Worm (Caenorhabditis elegans) whole organism, L3 larva: Measurements from ENCODE around the gene npr-39.

Experiments used
- R02D3.7 ChIP-seq: fragments of 150-350 bp; optimal IDR thresholded peaks from 2 replicates; lab custom pipeline; 2014; ENCODE audit warnings: missing biosample characterization, missing genetic modification characterization
- ZK546.5 ChIP-seq: sonication (generic microtip); optimal IDR thresholded peaks from 2 replicates; lab custom pipeline; 2017; ENCODE audit warnings: missing biosample characterization, missing genetic modification characterization
- aly-2 ChIP-seq: fragments of 150-350 bp; optimal IDR thresholded peaks from 2 replicates; lab custom pipeline; 2014; ENCODE audit warnings: missing biosample characterization, missing genetic modification characterization
- ama-1 ChIP-seq: fragments of 150-350 bp; optimal IDR thresholded peaks from 2 replicates; lab custom pipeline; 2018
- ceh-16 ChIP-seq: sonication (generic microtip); optimal IDR thresholded peaks from 2 replicates; lab custom pipeline; 2017; ENCODE audit warnings: missing biosample characterization, missing genetic modification characterization
- ceh-28 ChIP-seq: fragments of 150-350 bp; optimal IDR thresholded peaks from 2 replicates; lab custom pipeline; 2014; ENCODE audit warnings: missing biosample characterization, missing genetic modification reagents, missing genetic modification characterization
- ceh-82 ChIP-seq: fragments of 150-350 bp; optimal IDR thresholded peaks from 2 replicates; lab custom pipeline; 2014; ENCODE audit warnings: missing biosample characterization, missing genetic modification characterization
- egl-27 ChIP-seq: sonication (generic microtip); optimal IDR thresholded peaks from 4 replicates; lab custom pipeline; 2017; ENCODE audit warnings: missing biosample characterization, missing genetic modification reagents, missing genetic modification characterization
- egl-5 ChIP-seq: fragments of 150-350 bp; optimal IDR thresholded peaks from 2 replicates; lab custom pipeline; 2017; ENCODE audit warnings: missing biosample characterization, missing genetic modification reagents, missing genetic modification characterization, inconsistent platforms
- elt-1 ChIP-seq: fragments of 150-350 bp; optimal IDR thresholded peaks from 2 replicates; lab custom pipeline; 2014; ENCODE audit warnings: missing biosample characterization, missing genetic modification characterization
- elt-2 ChIP-seq: sonication (generic microtip); optimal IDR thresholded peaks from 2 replicates; lab custom pipeline; 2016; ENCODE audit warnings: missing genetic modification reagents, mild to moderate bottlenecking, missing genetic modification characterization, missing compliant biosample characterization
- eor-1 ChIP-seq, 2 experiments: fragments of 150-350 bp; optimal IDR thresholded peaks; 2 replicates each; lab custom pipeline; 2014 to 2018; ENCODE audit warnings: missing biosample characterization in 2 of 2, missing genetic modification characterization in 2 of 2
- fkh-10 ChIP-seq: sonication (generic microtip); optimal IDR thresholded peaks from 2 replicates; lab custom pipeline; 2017; ENCODE audit warnings: missing biosample characterization, missing genetic modification reagents, missing genetic modification characterization
- fkh-2 ChIP-seq: fragments of 150-350 bp; optimal IDR thresholded peaks from 2 replicates; lab custom pipeline; 2014; ENCODE audit warnings: missing biosample characterization, missing genetic modification reagents, missing genetic modification characterization
- fos-1 ChIP-seq: fragments of 150-350 bp; optimal IDR thresholded peaks from 2 replicates; lab custom pipeline; 2014; ENCODE audit warnings: missing biosample characterization, missing genetic modification characterization
- hmg-11 ChIP-seq: sonication (generic microtip); optimal IDR thresholded peaks from 2 replicates; lab custom pipeline; 2016; ENCODE audit warnings: missing genetic modification characterization, missing compliant biosample characterization
- jun-1 ChIP-seq: fragments of 150-350 bp; optimal IDR thresholded peaks from 2 replicates; lab custom pipeline; 2014; ENCODE audit warnings: missing biosample characterization, missing genetic modification reagents, missing genetic modification characterization
- lin-15B ChIP-seq: fragments of 150-350 bp; optimal IDR thresholded peaks from 2 replicates; lab custom pipeline; 2014; ENCODE audit warnings: missing biosample characterization, missing genetic modification characterization
- lin-39 ChIP-seq: fragments of 150-350 bp; optimal IDR thresholded peaks from 2 replicates; lab custom pipeline; 2018; ENCODE audit warnings: missing biosample characterization, missing genetic modification reagents, missing genetic modification characterization
- lsy-12 ChIP-seq: sonication (generic microtip); optimal IDR thresholded peaks from 2 replicates; lab custom pipeline; 2016; ENCODE audit warnings: mild to moderate bottlenecking, missing genetic modification characterization, missing compliant biosample characterization
- mml-1 ChIP-seq: fragments of 150-350 bp; sonication (generic microtip); optimal IDR thresholded peaks from 3 replicates; lab custom pipeline; 2014; ENCODE audit warnings: missing biosample characterization, missing genetic modification characterization
- nhr-11 ChIP-seq: fragments of 150-350 bp; optimal IDR thresholded peaks from 2 replicates; lab custom pipeline; 2014; ENCODE audit warnings: missing biosample characterization, missing genetic modification characterization
- nhr-12 ChIP-seq: fragments of 150-350 bp; optimal IDR thresholded peaks from 2 replicates; lab custom pipeline; 2014; ENCODE audit warnings: missing biosample characterization, missing genetic modification characterization
- nhr-28 ChIP-seq: fragments of 150-350 bp; optimal IDR thresholded peaks from 2 replicates; lab custom pipeline; 2014; ENCODE audit warnings: missing biosample characterization, missing genetic modification characterization
- nhr-67 ChIP-seq: fragments of 150-350 bp; optimal IDR thresholded peaks from 2 replicates; lab custom pipeline; 2014; ENCODE audit warnings: missing biosample characterization, missing genetic modification characterization
- nhr-76 ChIP-seq: fragments of 150-350 bp; sonication (generic microtip); optimal IDR thresholded peaks from 5 replicates; lab custom pipeline; 2014; ENCODE audit warnings: missing biosample characterization, missing genetic modification characterization
- nhr-77 ChIP-seq: fragments of 150-350 bp; optimal IDR thresholded peaks from 2 replicates; lab custom pipeline; 2014; ENCODE audit warnings: missing biosample characterization, missing genetic modification characterization
- pha-4 ChIP-seq: fragments of 150-350 bp; optimal IDR thresholded peaks from 2 replicates; lab custom pipeline; 2014; ENCODE audit warnings: missing biosample characterization, missing genetic modification reagents, missing genetic modification characterization
- pqm-1 ChIP-seq: fragments of 150-350 bp; optimal IDR thresholded peaks from 2 replicates; lab custom pipeline; 2017; ENCODE audit warnings: missing biosample characterization, missing genetic modification characterization, inconsistent platforms
- snpc-4 ChIP-seq: fragments of 150-350 bp; optimal IDR thresholded peaks from 2 replicates; lab custom pipeline; 2014; ENCODE audit warnings: missing biosample characterization, missing genetic modification characterization
- tbx-2 ChIP-seq: sonication (generic microtip); optimal IDR thresholded peaks from 2 replicates; lab custom pipeline; 2016; ENCODE audit warnings: mild to moderate bottlenecking, missing genetic modification characterization, missing compliant biosample characterization
- unc-39 ChIP-seq: sonication (generic microtip); optimal IDR thresholded peaks from 4 replicates; lab custom pipeline; 2017; ENCODE audit warnings: missing biosample characterization, missing genetic modification characterization
- unc-62 ChIP-seq: fragments of 150-350 bp; sonication (generic microtip); optimal IDR thresholded peaks from 4 replicates; lab custom pipeline; 2014; ENCODE audit warnings: missing biosample characterization, missing genetic modification reagents, missing genetic modification characterization
- zag-1 ChIP-seq: fragments of 150-350 bp; optimal IDR thresholded peaks from 2 replicates; lab custom pipeline; 2014; ENCODE audit warnings: missing biosample characterization, missing genetic modification characterization

The npr-39 gene

ce11 chrV:10112187-10112586 lies 45.3 kb downstream of the npr-39 start, which contains the start of gene C08B6.3:
TSS of gene C08B6.3 (minus strand) at chrV:10112287.
- TF ChIP-seq lin-15B (tag; lab: Kevin White, UChicago) (no peak), snpc-4 (tag; lab: Kevin White, UChicago) (no peak), hmg-11 (tag; lab: Kevin White, UChicago) (no peak), nhr-67 (tag; lab: Kevin White, UChicago) (no peak), unc-62 (GFP tag; lab: Kevin White, UChicago) (no peak), mml-1 (tag; lab: Kevin White, UChicago) (no peak), nhr-12 (tag; lab: Kevin White, UChicago) (no peak), R02D3.7 (tag; lab: Kevin White, UChicago) (no peak), nhr-76 (no peak), ZK546.5 (tag; lab: Kevin White, UChicago) (no peak), ceh-28 (no peak), aly-2 (tag; lab: Kevin White, UChicago) (no peak), ceh-16 (tag; lab: Kevin White, UChicago) (no peak), egl-27 (tag; lab: Kevin White, UChicago) (no peak), tbx-2 (tag; lab: Kevin White, UChicago) (no peak), ama-1 (lab: Kevin White, UChicago) (no peak), lin-39 (tag; lab: Kevin White, UChicago) (no peak), fkh-2 (tag; lab: Kevin White, UChicago) (no peak), nhr-11 (tag; lab: Kevin White, UChicago) (no peak), nhr-77 (tag; lab: Kevin White, UChicago) (no peak)

ce11 chrV:10114329-10114728 lies 47.5 kb downstream of the npr-39 start, which contains the start of gene cht-5:
TSS of gene cht-5 (plus strand) at chrV:10114629.
- TF ChIP-seq lin-39 (tag; lab: Kevin White, UChicago) (no peak), pha-4 (tag; lab: Kevin White, UChicago) (no peak), jun-1 (tag; lab: Kevin White, UChicago) (no peak), nhr-28 (tag; lab: Kevin White, UChicago) (no peak), fos-1 (tag; lab: Kevin White, UChicago) (no peak), zag-1 (tag; lab: Kevin White, UChicago) (no peak)

ce11 chrV:10117465-10117864 lies 50.6 kb downstream of the npr-39 start, which contains the start of gene C08B6.5:
TSS of gene C08B6.5 (plus strand) at chrV:10117765.
- no peak for TF ChIP-seq egl-5 (tag; lab: Kevin White, UChicago)
- TF ChIP-seq zag-1 (tag; lab: Kevin White, UChicago): no peak
- TF ChIP-seq pqm-1 (tag; lab: Kevin White, UChicago): no peak
- TF ChIP-seq ceh-16 (tag; lab: Kevin White, UChicago): no peak
- no peak for TF ChIP-seq aly-2 (tag; lab: Kevin White, UChicago)
- TF ChIP-seq fkh-10 (GFP tag; lab: Kevin White, UChicago): no peak
- no peak for TF ChIP-seq nhr-12 (tag; lab: Kevin White, UChicago)
- TF ChIP-seq ceh-82: no peak
- no peak for TF ChIP-seq elt-1 (tag; lab: Kevin White, UChicago)
- TF ChIP-seq eor-1 (tag; optimal IDR thresholded peaks at IDR 0.05; lab: Kevin White, UChicago): no peak
- no peak for TF ChIP-seq ama-1 (lab: Kevin White, UChicago)
- no peak for TF ChIP-seq unc-39 (tag; lab: Kevin White, UChicago)
- no peak for TF ChIP-seq lsy-12 (tag; lab: Kevin White, UChicago)
- no peak for TF ChIP-seq ceh-28
- TF ChIP-seq elt-2: no peak
